Fruit fly (Drosophila melanogaster): ENCODE measurements around the gene hth.

DNA sequence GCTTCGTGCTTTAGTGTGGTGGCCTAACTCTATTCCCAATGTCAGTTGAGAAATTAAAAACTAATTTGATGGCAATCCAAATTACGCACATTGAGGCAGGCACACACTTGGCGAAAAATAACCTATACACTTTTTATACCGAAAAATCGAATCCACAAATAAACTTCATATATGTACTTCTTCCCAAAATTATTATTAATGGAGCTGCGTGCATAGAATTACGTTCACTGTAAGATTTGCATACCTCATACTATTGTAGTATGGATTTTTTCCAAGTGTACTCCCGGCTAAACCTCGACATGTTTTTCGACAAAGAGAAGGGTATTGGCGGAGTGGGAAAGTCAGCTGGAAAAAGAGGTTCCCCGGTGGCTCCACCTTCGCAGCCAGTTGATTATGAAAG is 44.9 kb upstream of the hth start:
- TF ChIP-seq psq (optimal IDR thresholded peaks at IDR 0.05) (no peak), pan (optimal IDR thresholded peaks at IDR 0.05) (no peak), usp (GFP tag; optimal IDR thresholded peaks at IDR 0.05) (no peak), Dll (optimal IDR thresholded peaks at IDR 0.05) (no peak)
